Worm (Caenorhabditis elegans) whole organism, midembryonic: Measurements from ENCODE around the gene ile-2.

Experiments
- T22C8.4 ChIP-seq: fragments of 200-800 bp; sonication (Bioruptor generic); IDR thresholded peaks from 2 replicates; pipeline ENCODE4 v1.3.6; 2022; ENCODE audit warnings: missing genetic modification characterization, missing compliant biosample characterization
- cog-1 ChIP-seq: sonication (generic microtip); optimal IDR thresholded peaks from 2 replicates; lab custom pipeline; 2016; ENCODE audit warnings: missing genetic modification characterization, missing compliant biosample characterization
- flt-1 ChIP-seq: fragments of 200-800 bp; sonication (Bioruptor generic); IDR thresholded peaks from 2 replicates; pipeline ENCODE4 v1.3.6; 2022; ENCODE audit warnings: missing genetic modification characterization, missing compliant biosample characterization
- klf-2 ChIP-seq: fragments of 200-800 bp; sonication (Bioruptor generic); conservative IDR thresholded peaks from 2 replicates; pipeline ENCODE4 v1.3.6; 2022; ENCODE audit warnings: missing genetic modification reagents, missing genetic modification characterization, missing compliant biosample characterization
- med-1 ChIP-seq: sonication (generic microtip); optimal IDR thresholded peaks from 2 replicates; lab custom pipeline; 2017; ENCODE audit warnings: missing genetic modification characterization, mild to moderate bottlenecking, missing compliant biosample characterization, antibody characterized with exemption, missing genetic modification reagents; ENCODE audit not compliant: insufficient read depth
- ztf-29 ChIP-seq: fragments of 200-800 bp; sonication (Bioruptor generic); IDR thresholded peaks from 2 replicates; pipeline ENCODE4 v1.3.6; 2022; ENCODE audit warnings: missing genetic modification reagents, missing genetic modification characterization, missing compliant biosample characterization

- TF ChIP-seq cog-1 = peak; percentile 85
- TF ChIP-seq flt-1 (GFP tag; lab: Robert Waterston, UW) = no peak
- no peak for TF ChIP-seq ztf-29
- peak; percentile 100 for TF ChIP-seq T22C8.4
- TF ChIP-seq med-1 (GFP tag; lab: Kevin White, UChicago) = no peak
- TF ChIP-seq klf-2 = no peak
Measured at ce11 chrX:727737-728136, 40.7 kb upstream of the ile-2 start.
